Fruit fly (Drosophila melanogaster) whole organism, embryonic: Measurements from ENCODE around the gene CG1309.
A peak's percentile ranks its signal among the peaks of the same experiment; 100 is the strongest.

ENCODE experiments used
- Abd-B ChIP-seq: fragments of 200-800 bp; sonication (Bioruptor generic); optimal IDR thresholded peaks from 2 replicates; lab custom pipeline; 2018; ENCODE audit warnings: missing biosample characterization, mild to moderate bottlenecking, missing genetic modification characterization, moderate library complexity
- Blimp-1 ChIP-seq: fragments of 200-800 bp; sonication (Bioruptor generic); optimal IDR thresholded peaks from 3 replicates; lab custom pipeline; 2018; ENCODE audit warnings: missing biosample characterization, missing genetic modification characterization, mild to moderate bottlenecking, moderate library complexity, missing genetic modification reagents
- CG10209 ChIP-seq: fragments of 200-800 bp; sonication (Bioruptor generic); optimal IDR thresholded peaks from 3 replicates; lab custom pipeline; 2017; ENCODE audit warnings: missing biosample characterization, mild to moderate bottlenecking, missing genetic modification characterization, missing genetic modification reagents
- CG10366 ChIP-seq: fragments of 200-800 bp; sonication (Bioruptor generic); IDR thresholded peaks from 2 replicates; pipeline ENCODE4 v1.3.6; 2022; ENCODE audit warnings: missing biosample characterization, missing genetic modification characterization
- CG10431 ChIP-seq: fragments of 200-800 bp; sonication (Bioruptor generic); optimal IDR thresholded peaks from 3 replicates; lab custom pipeline; 2018; ENCODE audit warnings: missing biosample characterization, mild to moderate bottlenecking, missing genetic modification characterization
- CG10979 ChIP-seq: fragments of 200-800 bp; sonication (Bioruptor generic); optimal IDR thresholded peaks from 2 replicates; lab custom pipeline; 2018; ENCODE audit warnings: missing biosample characterization, mild to moderate bottlenecking, missing genetic modification characterization, moderate library complexity
- CG11085 ChIP-seq: fragments of 200-800 bp; sonication (Bioruptor generic); IDR thresholded peaks from 2 replicates; pipeline ENCODE4 v1.3.6; 2022; ENCODE audit warnings: missing biosample characterization, missing genetic modification characterization
- CG11723 ChIP-seq: fragments of 200-800 bp; sonication (Bioruptor generic); optimal IDR thresholded peaks from 2 replicates; lab custom pipeline; 2017; ENCODE audit warnings: missing biosample characterization, mild to moderate bottlenecking, missing genetic modification characterization
- CG1233 ChIP-seq: fragments of 200-800 bp; sonication (Bioruptor generic); optimal IDR thresholded peaks from 4 replicates; lab custom pipeline; 2018; ENCODE audit warnings: missing biosample characterization, mild to moderate bottlenecking, missing genetic modification characterization
- CG12659 ChIP-seq: fragments of 200-800 bp; sonication (Bioruptor generic); optimal IDR thresholded peaks from 3 replicates; lab custom pipeline; 2017; ENCODE audit warnings: mild to moderate bottlenecking, missing biosample characterization, missing genetic modification reagents, missing genetic modification characterization
- CG15011 ChIP-seq: fragments of 200-800 bp; sonication (Bioruptor generic); optimal IDR thresholded peaks from 3 replicates; lab custom pipeline; 2018; ENCODE audit warnings: missing biosample characterization, mild to moderate bottlenecking, missing genetic modification characterization
- CG1529 ChIP-seq: fragments of 200-800 bp; sonication (Bioruptor generic); optimal IDR thresholded peaks from 3 replicates; lab custom pipeline; 2018; ENCODE audit warnings: missing biosample characterization, missing genetic modification characterization
- CG15601 ChIP-seq: fragments of 200-800 bp; sonication (Bioruptor generic); optimal IDR thresholded peaks from 3 replicates; lab custom pipeline; 2019; ENCODE audit warnings: missing biosample characterization, mild to moderate bottlenecking, missing genetic modification characterization, moderate library complexity
- CG16863 ChIP-seq: fragments of 200-800 bp; sonication (Bioruptor generic); optimal IDR thresholded peaks from 3 replicates; lab custom pipeline; 2016; ENCODE audit warnings: missing biosample characterization, missing genetic modification characterization
- CG17359 ChIP-seq: fragments of 200-800 bp; sonication (Bioruptor generic); optimal IDR thresholded peaks from 3 replicates; lab custom pipeline; 2018; ENCODE audit warnings: missing biosample characterization, mild to moderate bottlenecking, missing genetic modification characterization, moderate library complexity
- CG17912 ChIP-seq: fragments of 200-800 bp; sonication (Bioruptor generic); optimal IDR thresholded peaks from 2 replicates; lab custom pipeline; 2018; ENCODE audit warnings: missing biosample characterization, mild to moderate bottlenecking, missing genetic modification characterization
- CG2875 ChIP-seq: fragments of 200-800 bp; sonication (Bioruptor generic); optimal IDR thresholded peaks from 2 replicates; lab custom pipeline; 2017; ENCODE audit warnings: missing biosample characterization, mild to moderate bottlenecking, missing genetic modification characterization, missing genetic modification reagents
- CG33557 ChIP-seq: fragments of 200-800 bp; sonication (Bioruptor generic); optimal IDR thresholded peaks from 2 replicates; lab custom pipeline; 2019; ENCODE audit warnings: missing biosample characterization, mild to moderate bottlenecking, missing genetic modification characterization, moderate library complexity
- CG4328 ChIP-seq: fragments of 200-800 bp; sonication (Bioruptor generic); optimal IDR thresholded peaks from 3 replicates; lab custom pipeline; 2017; ENCODE audit warnings: missing biosample characterization, missing genetic modification reagents, missing genetic modification characterization
- CG6254 ChIP-seq: fragments of 200-800 bp; sonication (Bioruptor generic); optimal IDR thresholded peaks from 3 replicates; lab custom pipeline; 2017; ENCODE audit warnings: mild to moderate bottlenecking, missing biosample characterization, missing genetic modification reagents, missing genetic modification characterization
- CG6689 ChIP-seq: fragments of 200-800 bp; sonication (Bioruptor generic); IDR thresholded peaks from 2 replicates; pipeline ENCODE4 v1.3.6; 2022; ENCODE audit warnings: missing biosample characterization, missing genetic modification characterization
- CG6813 ChIP-seq: fragments of 200-800 bp; sonication (Bioruptor generic); optimal IDR thresholded peaks from 2 replicates; lab custom pipeline; 2017; ENCODE audit warnings: missing biosample characterization, missing genetic modification characterization, mild to moderate bottlenecking, moderate library complexity, missing genetic modification reagents
- CG7556 ChIP-seq: fragments of 200-800 bp; sonication (Bioruptor generic); optimal IDR thresholded peaks from 2 replicates; lab custom pipeline; 2017; ENCODE audit warnings: missing biosample characterization, mild to moderate bottlenecking, missing genetic modification characterization
- CG9727 ChIP-seq: fragments of 200-800 bp; sonication (Bioruptor generic); optimal IDR thresholded peaks from 3 replicates; lab custom pipeline; 2017; ENCODE audit warnings: missing biosample characterization, mild to moderate bottlenecking, missing genetic modification characterization
- D ChIP-seq, 2 experiments: fragments of 200-800 bp in 1 of 2; fragments of >200 bp in 1 of 2; sonication (Bioruptor generic) in 1 of 2; optimal IDR thresholded peaks; 2 replicates in 1 of 2; 3 replicates in 1 of 2; lab custom pipeline; 2017; ENCODE audit warnings: mild to moderate bottlenecking in 1 of 2, missing biosample characterization in 1 of 2, missing genetic modification characterization in 1 of 2, missing genetic modification reagents in 1 of 2
- Dip3 ChIP-seq: fragments of 200-800 bp; sonication (Bioruptor generic); optimal IDR thresholded peaks from 3 replicates; lab custom pipeline; 2016; ENCODE audit warnings: missing biosample characterization, missing genetic modification characterization
- Kr ChIP-seq: fragments of 200-800 bp; sonication (Bioruptor generic); optimal IDR thresholded peaks from 2 replicates; lab custom pipeline; 2017; ENCODE audit warnings: missing biosample characterization, mild to moderate bottlenecking, missing genetic modification characterization
- Med ChIP-seq: fragments of 200-800 bp; sonication (Bioruptor generic); peaks from one replicate; lab custom pipeline; 2016; ENCODE audit warnings: missing biosample characterization, missing genetic modification characterization, mild to moderate bottlenecking, inconsistent platforms, moderate library complexity
- Nf-YB ChIP-seq: fragments of 200-800 bp; sonication (Bioruptor generic); optimal IDR thresholded peaks from 3 replicates; lab custom pipeline; 2019; ENCODE audit warnings: missing biosample characterization, mild to moderate bottlenecking, missing genetic modification characterization, moderate library complexity
- Pdp1 ChIP-seq, 2 experiments: fragments of 200-800 bp; sonication (Bioruptor generic); optimal IDR thresholded peaks; 3 replicates each; lab custom pipeline; 2016; ENCODE audit warnings: missing biosample characterization in 2 of 2, missing genetic modification characterization in 2 of 2, mild to moderate bottlenecking in 1 of 2, moderate library complexity in 1 of 2
- Rx ChIP-seq: fragments of 200-800 bp; sonication (Bioruptor generic); IDR thresholded peaks from 2 replicates; pipeline ENCODE4 v1.3.6; 2022; ENCODE audit warnings: missing biosample characterization, missing genetic modification characterization
- Sin3A ChIP-seq: fragments of >200 bp; optimal IDR thresholded peaks from 2 replicates; lab custom pipeline; 2018
- Spps ChIP-seq: fragments of 200-800 bp; sonication (Bioruptor generic); optimal IDR thresholded peaks from 2 replicates; lab custom pipeline; 2018; ENCODE audit warnings: missing biosample characterization, mild to moderate bottlenecking, missing genetic modification characterization
- ac ChIP-seq: fragments of 200-800 bp; sonication (Bioruptor generic); optimal IDR thresholded peaks from 3 replicates; lab custom pipeline; 2017; ENCODE audit warnings: missing biosample characterization, mild to moderate bottlenecking, missing genetic modification characterization
- bigmax ChIP-seq: fragments of 200-800 bp; sonication (Bioruptor generic); optimal IDR thresholded peaks from 2 replicates; lab custom pipeline; 2018; ENCODE audit warnings: missing biosample characterization, mild to moderate bottlenecking, missing genetic modification characterization
- bsh ChIP-seq, 2 experiments: fragments of 200-800 bp; sonication (Bioruptor generic); optimal IDR thresholded peaks; 2 replicates each; lab custom pipeline; 2017 to 2018; ENCODE audit warnings: mild to moderate bottlenecking in 2 of 2, missing biosample characterization in 2 of 2, missing genetic modification characterization in 2 of 2, moderate library complexity in 1 of 2
- btn ChIP-seq: fragments of 200-800 bp; sonication (Bioruptor generic); optimal IDR thresholded peaks from 2 replicates; lab custom pipeline; 2016; ENCODE audit warnings: missing biosample characterization, missing genetic modification characterization
- disco-r ChIP-seq: fragments of 200-800 bp; sonication (Bioruptor generic); optimal IDR thresholded peaks from 2 replicates; lab custom pipeline; 2016; ENCODE audit warnings: missing biosample characterization, missing genetic modification characterization
- gem ChIP-seq: fragments of 200-800 bp; sonication (Bioruptor generic); optimal IDR thresholded peaks from 2 replicates; lab custom pipeline; 2019; ENCODE audit warnings: missing biosample characterization, mild to moderate bottlenecking, missing genetic modification characterization, moderate library complexity
- gsb ChIP-seq: fragments of 200-800 bp; sonication (Bioruptor generic); IDR thresholded peaks from 2 replicates; pipeline ENCODE4 v1.3.6; 2022; ENCODE audit warnings: missing biosample characterization, missing genetic modification characterization
- lola ChIP-seq, 3 experiments: fragments of >200 bp in 2 of 3; fragments of 200-800 bp in 1 of 3; sonication (Bioruptor generic) in 1 of 3; optimal IDR thresholded peaks; 2 replicates each; lab custom pipeline; 2017 to 2019; ENCODE audit warnings: missing biosample characterization in 3 of 3, missing genetic modification characterization in 3 of 3, mild to moderate bottlenecking in 1 of 3, moderate library complexity in 1 of 3
- nerfin-1 ChIP-seq: fragments of 200-800 bp; sonication (Bioruptor generic); optimal IDR thresholded peaks from 3 replicates; lab custom pipeline; 2019; ENCODE audit warnings: missing biosample characterization, mild to moderate bottlenecking, missing genetic modification characterization, moderate library complexity
- oc ChIP-seq: fragments of 200-800 bp; sonication (Bioruptor generic); optimal IDR thresholded peaks from 2 replicates; lab custom pipeline; 2018; ENCODE audit warnings: missing biosample characterization, mild to moderate bottlenecking, missing genetic modification characterization, moderate library complexity
- org-1 ChIP-seq: fragments of 200-800 bp; sonication (Bioruptor generic); optimal IDR thresholded peaks from 2 replicates; lab custom pipeline; 2017; ENCODE audit warnings: missing biosample characterization, missing genetic modification characterization
- otp ChIP-seq: fragments of 200-800 bp; sonication (Bioruptor generic); IDR thresholded peaks from 3 replicates; pipeline ENCODE4, ENCODE4 v1.3.6; 2022; ENCODE audit warnings: missing biosample characterization, missing genetic modification characterization
- prd ChIP-seq, 3 experiments: fragments of >200 bp in 2 of 3; fragments of 200-800 bp in 1 of 3; sonication (Bioruptor generic) in 1 of 3; optimal IDR thresholded peaks in 2 of 3; IDR thresholded peaks in 1 of 3; 2 replicates in 2 of 3; 3 replicates in 1 of 3; pipeline versions ENCODE4 v1.3.6 to Lab custom; 2017 to 2022; ENCODE audit warnings: missing biosample characterization in 1 of 3, missing genetic modification characterization in 1 of 3
- tgo ChIP-seq: fragments of 200-800 bp; sonication (Bioruptor generic); IDR thresholded peaks from 3 replicates; pipeline ENCODE4 v1.3.6; 2022; ENCODE audit warnings: missing biosample characterization, missing genetic modification characterization

CG1309 gene

dm6 chr3L:4272167-4272773 lies 13.0 kb downstream of the CG1309 start (continued):
- no peak for TF ChIP-seq CG10366 (GFP tag; lab: Robert Waterston, UW)
- no peak for TF ChIP-seq tgo (GFP tag; lab: Robert Waterston, UW)
- no peak for TF ChIP-seq D (optimal IDR thresholded peaks at IDR 0.05; lab: Kevin White, UChicago)
- peak; percentile 55 for TF ChIP-seq D (GFP tag; optimal IDR thresholded peaks at IDR 0.05; lab: Kevin White, UChicago)
- peak; percentile 59; the same call in 1 of the 3 replicates for TF ChIP-seq otp (GFP tag; lab: Robert Waterston, UW)
- no peak for TF ChIP-seq CG11085
- TF ChIP-seq CG6254 = peak; percentile 28
- TF ChIP-seq CG6689 = 0 out of 2 replicates have a peak, but pooled peaks have one; percentile 14
- no peak for TF ChIP-seq CG11723 (GFP tag; lab: Kevin White, UChicago)
- peak; percentile 18 for TF ChIP-seq Nf-YB (GFP tag; lab: Kevin White, UChicago)
- TF ChIP-seq CG1529 = peak; percentile 30
- TF ChIP-seq Blimp-1 (GFP tag; lab: Kevin White, UChicago) = peak; percentile 64
- TF ChIP-seq lola (GFP tag; optimal IDR thresholded peaks at IDR 0.05; lab: Kevin White, UChicago) = peak in 1 of 3 experiments; percentile 31
- peak; percentile 9 for TF ChIP-seq org-1 (GFP tag; lab: Kevin White, UChicago)
- TF ChIP-seq Abd-B = no peak
- TF ChIP-seq gsb (GFP tag; lab: Robert Waterston, UW) = no peak
- TF ChIP-seq CG4328 (GFP tag; lab: Kevin White, UChicago) = no peak
- TF ChIP-seq btn (GFP tag; lab: Kevin White, UChicago) = no peak
- TF ChIP-seq Rx (GFP tag; lab: Robert Waterston, UW) = no peak
- peak; percentile 58 for TF ChIP-seq ac (GFP tag; lab: Kevin White, UChicago)
- TF ChIP-seq Dip3 (GFP tag; lab: Kevin White, UChicago) = no peak
- peak; percentile 18 for TF ChIP-seq CG17359 (tag; lab: Kevin White, UChicago)
- TF ChIP-seq bigmax (GFP tag; lab: Kevin White, UChicago) = no peak
- peak; percentile 59 for TF ChIP-seq CG33557 (GFP tag; lab: Kevin White, UChicago)
- TF ChIP-seq disco-r (GFP tag; lab: Kevin White, UChicago) = no peak
- TF ChIP-seq Sin3A = no peak
- peak; percentile 59 for TF ChIP-seq CG9727
- peak; percentile 38 for TF ChIP-seq CG10979 (tag; lab: Kevin White, UChicago)
- peak; percentile 33 for TF ChIP-seq CG1233 (GFP tag; lab: Kevin White, UChicago)
- no peak for TF ChIP-seq CG12659
- peak; percentile 69 for TF ChIP-seq CG6813
- TF ChIP-seq CG2875 = peak; percentile 64
- TF ChIP-seq bsh (GFP tag; optimal IDR thresholded peaks at IDR 0.05; lab: Kevin White, UChicago) = peak in 1 of 2 experiments; percentile 68
- no peak for TF ChIP-seq CG17912 (GFP tag; lab: Kevin White, UChicago)
- peak; percentile 64 for TF ChIP-seq Med (GFP tag; lab: Kevin White, UChicago)
- TF ChIP-seq nerfin-1 = peak; percentile 6
- TF ChIP-seq oc (tag; lab: Kevin White, UChicago) = peak; percentile 19
- TF ChIP-seq prd (optimal IDR thresholded peaks at IDR 0.05; lab: Kevin White, UChicago) = no peak
- 0 out of 3 replicates have a peak, but pooled peaks have one; percentile 7 for TF ChIP-seq prd (GFP tag; IDR thresholded peaks at IDR 0.05; lab: Robert Waterston, UW)
- TF ChIP-seq Kr (GFP tag; lab: Kevin White, UChicago) = peak; percentile 45
- TF ChIP-seq CG15011 = peak; percentile 2
- peak; percentile 74 for TF ChIP-seq CG10431
- TF ChIP-seq CG15601 = peak; percentile 86
- TF ChIP-seq Pdp1 (GFP tag; optimal IDR thresholded peaks at IDR 0.05; lab: Kevin White, UChicago) = peak in 1 of 2 experiments; percentile 33
- peak; percentile 36 for TF ChIP-seq CG10209 (GFP tag; lab: Kevin White, UChicago)
- TF ChIP-seq CG16863 = peak; percentile 2
- TF ChIP-seq CG7556 (GFP tag; lab: Kevin White, UChicago) = no peak
- no peak for TF ChIP-seq gem (tag; lab: Kevin White, UChicago)
- peak; percentile 24 for TF ChIP-seq Spps
